Worm (Caenorhabditis elegans): ENCODE data around the gene zipt-9.

DNA sequence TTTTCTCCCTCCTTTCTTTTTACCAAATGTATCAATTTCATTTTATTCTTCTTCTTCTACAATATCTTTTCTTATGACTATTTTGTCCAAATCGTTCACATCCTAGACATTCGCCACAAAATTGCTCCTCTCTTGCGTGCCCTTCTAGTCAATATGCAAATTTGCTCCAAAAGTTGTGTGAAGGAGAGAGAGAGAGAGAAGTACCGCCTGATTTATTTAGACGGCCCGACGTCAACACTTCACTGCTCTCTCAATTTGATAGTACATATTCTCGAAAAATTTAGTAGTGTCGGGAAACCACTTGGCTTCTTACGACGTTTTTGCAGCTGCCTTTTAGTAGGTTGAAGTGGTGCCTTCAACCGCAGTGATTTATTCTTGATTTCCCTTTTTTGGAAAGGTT lies 28.6 kb downstream of the zipt-9 start:
- no peak for TF ChIP-seq ama-1 (optimal IDR thresholded peaks at IDR 0.05)
- no peak for TF ChIP-seq aly-1 (tag; optimal IDR thresholded peaks at IDR 0.05)
- TF ChIP-seq ceh-13 (GFP tag; optimal IDR thresholded peaks at IDR 0.05): no peak
- TF ChIP-seq hmg-4 (GFP tag; optimal IDR thresholded peaks at IDR 0.05): no peak
- no peak for TF ChIP-seq pes-1 (GFP tag; IDR thresholded peaks at IDR 0.05)
- no peak for TF ChIP-seq ets-7 (tag; optimal IDR thresholded peaks at IDR 0.05)
- no peak for TF ChIP-seq ceh-36 (tag; optimal IDR thresholded peaks at IDR 0.05)
- no peak for TF ChIP-seq tra-4 (tag; optimal IDR thresholded peaks at IDR 0.05)
